ENCODE assay signal across 3 worm cellular contexts in genomic region chrX:9509922-9510321, ce11.
TF ChIP-seq lines count a peak whose summit lies in the region.

No protein-coding gene starts in this region.

TF ChIP-seq in whole organism, L1 larva, 84 proteins besides CTCF, POLR2A, EP300 and RAD21:
- TF ChIP-seq lin-14 (GFP tag; optimal IDR thresholded peaks at IDR 0.05; lab: Kevin White, UChicago) (peak; percentile 19), fos-1 (tag; optimal IDR thresholded peaks at IDR 0.05; lab: Kevin White, UChicago) (no peak), lin-39 (tag; optimal IDR thresholded peaks at IDR 0.05; lab: Kevin White, UChicago) (no peak)
TF ChIP-seq in whole organism, L1 larva: peak in this region for 1.

TF ChIP-seq in whole organism, late embryonic, 69 proteins besides CTCF, POLR2A, EP300 and RAD21:
- TF ChIP-seq ceh-31 (tag; optimal IDR thresholded peaks at IDR 0.05; lab: Kevin White, UChicago) (peak; percentile 56), pat-9 (tag; optimal IDR thresholded peaks at IDR 0.05; lab: Kevin White, UChicago) (no peak), C38D4.7 (GFP tag; optimal IDR thresholded peaks at IDR 0.05; lab: Kevin White, UChicago) (no peak), unc-42 (tag; optimal IDR thresholded peaks at IDR 0.05; lab: Kevin White, UChicago) (peak; percentile 97), ceh-6 (GFP tag; optimal IDR thresholded peaks at IDR 0.05; lab: Kevin White, UChicago) (no peak), zip-5 (tag; optimal IDR thresholded peaks at IDR 0.05; lab: Kevin White, UChicago) (no peak)
TF ChIP-seq in whole organism, late embryonic: peak in this region for 2.

TF ChIP-seq in whole organism, mixed stage, embryonic, 35 proteins besides CTCF, POLR2A, EP300 and RAD21:
- no peak for TF ChIP-seq lsy-2 (tag; optimal IDR thresholded peaks at IDR 0.05; lab: Kevin White, UChicago)
- peak; percentile 33 for TF ChIP-seq ztf-11 (tag; optimal IDR thresholded peaks at IDR 0.05; lab: Kevin White, UChicago)
- TF ChIP-seq sptf-1 (tag; optimal IDR thresholded peaks at IDR 0.05; lab: Kevin White, UChicago): peak; percentile 26
- TF ChIP-seq nhr-12 (tag; optimal IDR thresholded peaks at IDR 0.05; lab: Kevin White, UChicago): no peak
- peak; percentile 93 for TF ChIP-seq ces-1 (GFP tag; optimal IDR thresholded peaks at IDR 0.05; lab: Kevin White, UChicago)
- TF ChIP-seq mep-1 (tag; optimal IDR thresholded peaks at IDR 0.05; lab: Kevin White, UChicago): peak; percentile 42
- TF ChIP-seq mls-2 (tag; optimal IDR thresholded peaks at IDR 0.05; lab: Kevin White, UChicago): peak; percentile 49
